Worm (Caenorhabditis elegans) whole organism, L4/young adult: Measurements from ENCODE around the gene srh-219.
A peak's percentile ranks its signal among the peaks of the same experiment; 100 is the strongest.

Experiments
- W03F9.2 ChIP-seq: fragments of 150-350 bp; optimal IDR thresholded peaks from 2 replicates; lab custom pipeline; 2014; ENCODE audit warnings: missing biosample characterization, missing genetic modification characterization
- dao-5 ChIP-seq: sonication (generic microtip); optimal IDR thresholded peaks from 2 replicates; lab custom pipeline; 2016; ENCODE audit warnings: missing genotype, missing genetic modification characterization, moderate library complexity, missing compliant biosample characterization
- him-1 ChIP-seq: sonication (generic microtip); optimal IDR thresholded peaks from 2 replicates; lab custom pipeline; 2016; ENCODE audit warnings: missing genotype, missing genetic modification reagents, missing genetic modification characterization, missing compliant biosample characterization

DNA sequence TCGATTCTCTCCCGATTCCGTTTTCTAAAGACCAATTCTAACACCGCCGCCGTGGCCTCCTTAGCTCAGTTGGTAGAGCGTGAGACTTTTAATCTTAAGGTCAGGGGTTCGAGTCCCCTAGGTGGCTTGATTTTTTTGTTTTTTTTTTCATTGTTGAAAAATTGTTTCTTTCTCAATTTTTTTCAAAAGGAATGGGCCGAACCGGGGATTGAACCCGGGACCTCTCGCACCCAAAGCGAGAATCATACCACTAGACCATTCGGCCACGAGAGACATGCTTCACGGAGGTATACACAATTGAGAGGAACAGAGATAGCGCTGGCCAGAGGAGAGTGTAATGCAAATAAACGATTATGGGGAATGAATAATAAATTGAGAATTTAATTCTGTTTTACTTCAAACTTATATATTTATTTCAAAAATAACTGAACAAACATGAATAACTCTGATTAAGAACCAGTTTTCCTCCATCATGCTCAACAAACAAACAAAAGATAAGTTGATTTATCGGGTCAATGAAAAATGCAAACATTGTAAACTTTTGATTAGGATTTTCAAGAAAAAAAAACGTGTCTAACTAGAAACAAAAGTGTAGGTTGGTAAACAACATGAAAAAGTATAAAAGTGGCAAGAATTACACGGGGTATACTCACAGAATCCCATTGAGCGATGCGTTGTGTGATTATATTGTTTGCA lies 30.1 kb upstream of the srh-219 start, which contains the start of gene pqn-71:
- TF ChIP-seq dao-5 (tag; lab: Kevin White, UChicago) (peak; percentile 87), him-1 (tag; lab: Kevin White, UChicago) (peak; percentile 92), W03F9.2 (tag; lab: Kevin White, UChicago) (peak; percentile 71)
